Worm (Caenorhabditis elegans) whole organism, late embryonic: ENCODE results near the gene T05A8.1.
"Not testable (repeated sequence)": the region's sequence is repeated elsewhere in the genome, so short reads cannot be mapped to it uniquely, and the experiment has no call there.

ENCODE experiments used
- ceh-45 ChIP-seq: fragments of 200-800 bp; sonication (Bioruptor generic); IDR thresholded peaks from 2 replicates; pipeline ENCODE4 v1.3.6; 2022; ENCODE audit warnings: missing genetic modification reagents, missing genetic modification characterization, missing compliant biosample characterization
- pat-9 ChIP-seq: fragments of 200-800 bp; sonication (Bioruptor generic); optimal IDR thresholded peaks from 2 replicates; lab custom pipeline; 2018; ENCODE audit warnings: mild to moderate bottlenecking, missing genetic modification characterization, moderate library complexity, missing compliant biosample characterization

- not testable (repeated sequence) for TF ChIP-seq ceh-45 (GFP tag; lab: Robert Waterston, UW); pat-9 (tag; lab: Kevin White, UChicago)
Observed at ce11 chrII:2672320-2672719, 37.5 kb downstream of the T05A8.1 start, which contains the start of gene sri-57.
